Worm (Caenorhabditis elegans) whole organism, young adult: ENCODE data around the gene Y54G11A.1.

Source experiments
- B0019.2 ChIP-seq: fragments of 200-800 bp; sonication (Bioruptor generic); conservative IDR thresholded peaks from 2 replicates; pipeline ENCODE4 v1.3.6; 2022; ENCODE audit warnings: missing genetic modification reagents, missing genetic modification characterization, missing compliant biosample characterization
- C06A6.2 ChIP-seq: fragments of 200-800 bp; sonication (Bioruptor generic); conservative IDR thresholded peaks from 2 replicates; pipeline ENCODE4 v1.3.6; 2022; ENCODE audit warnings: missing genetic modification characterization, missing compliant biosample characterization
- F10E7.11 ChIP-seq: sonication (generic microtip); optimal IDR thresholded peaks from 2 replicates; lab custom pipeline; 2017; ENCODE audit warnings: mild to moderate bottlenecking, missing genetic modification characterization, moderate library complexity, missing compliant biosample characterization
- F22D6.2 ChIP-seq: sonication (generic microtip); optimal IDR thresholded peaks from 2 replicates; lab custom pipeline; 2016; ENCODE audit warnings: mild to moderate bottlenecking, missing genetic modification characterization, missing compliant biosample characterization
- F52B5.7 ChIP-seq: sonication (generic microtip); optimal IDR thresholded peaks from 2 replicates; lab custom pipeline; 2016; ENCODE audit warnings: mild to moderate bottlenecking, missing genetic modification characterization, missing compliant biosample characterization
- F57A8.1 ChIP-seq: fragments of 200-800 bp; sonication (Bioruptor generic); optimal IDR thresholded peaks from 2 replicates; lab custom pipeline; 2018; ENCODE audit warnings: mild to moderate bottlenecking, missing genetic modification characterization, moderate library complexity, missing compliant biosample characterization
- K12H6.12 ChIP-seq: fragments of 200-800 bp; sonication (Bioruptor generic); optimal IDR thresholded peaks from 2 replicates; lab custom pipeline; 2018; ENCODE audit warnings: mild to moderate bottlenecking, missing genetic modification characterization, missing compliant biosample characterization
- T26A5.8 ChIP-seq: sonication (generic microtip); optimal IDR thresholded peaks from 2 replicates; lab custom pipeline; 2016; ENCODE audit warnings: missing genetic modification characterization, missing compliant biosample characterization
- Y67H2A.10 ChIP-seq: fragments of 200-800 bp; sonication (Bioruptor generic); conservative IDR thresholded peaks from 2 replicates; pipeline ENCODE4 v1.3.6; 2022; ENCODE audit warnings: missing genetic modification reagents, missing genetic modification characterization, missing compliant biosample characterization
- ZK185.1 ChIP-seq: sonication (generic microtip); optimal IDR thresholded peaks from 2 replicates; lab custom pipeline; 2016; ENCODE audit warnings: mild to moderate bottlenecking, missing genetic modification characterization, missing compliant biosample characterization; ENCODE audit not compliant: poor library complexity, severe bottlenecking
- ama-1 ChIP-seq, 3 experiments: fragments of 150-350 bp in 1 of 3; sonication (generic microtip) in 2 of 3; optimal IDR thresholded peaks; 2 replicates each; lab custom pipeline; 2014 to 2018; ENCODE audit warnings: missing biosample characterization in 2 of 3, missing genetic modification characterization in 2 of 3, missing genetic modification reagents in 2 of 3
- aptf-3 ChIP-seq: fragments of 200-800 bp; sonication (Bioruptor generic); IDR thresholded peaks from 2 replicates; pipeline ENCODE4 v1.3.6; 2022; ENCODE audit warnings: missing genetic modification characterization, missing compliant biosample characterization
- atf-7 ChIP-seq: sonication (generic microtip); optimal IDR thresholded peaks from 2 replicates; lab custom pipeline; 2017; ENCODE audit warnings: mild to moderate bottlenecking, missing genetic modification characterization, missing compliant biosample characterization
- attf-5 ChIP-seq: fragments of 200-800 bp; sonication (Bioruptor generic); optimal IDR thresholded peaks from 2 replicates; lab custom pipeline; 2018; ENCODE audit warnings: mild to moderate bottlenecking, missing genetic modification characterization, missing compliant biosample characterization
- bed-1 ChIP-seq: fragments of 200-800 bp; sonication (Bioruptor generic); IDR thresholded peaks from 2 replicates; pipeline ENCODE4 v1.3.6; 2022; ENCODE audit warnings: missing genetic modification reagents, missing genetic modification characterization, missing compliant biosample characterization
- ccch-3 ChIP-seq: fragments of 200-800 bp; sonication (Bioruptor generic); optimal IDR thresholded peaks from 2 replicates; lab custom pipeline; 2018; ENCODE audit warnings: mild to moderate bottlenecking, missing genetic modification characterization, missing compliant biosample characterization
- cebp-1 ChIP-seq, 2 experiments: fragments of 200-800 bp in 1 of 2; sonication (Bioruptor generic) in 1 of 2; sonication (generic microtip) in 1 of 2; IDR thresholded peaks in 1 of 2; optimal IDR thresholded peaks in 1 of 2; 2 replicates each; pipeline versions ENCODE4 v1.3.6 to Lab custom; 2017 to 2022; ENCODE audit warnings: missing compliant biosample characterization in 2 of 2, missing genetic modification characterization in 2 of 2, mild to moderate bottlenecking in 1 of 2, missing genetic modification reagents in 1 of 2, moderate library complexity in 1 of 2
- die-1 ChIP-seq: sonication (generic microtip); optimal IDR thresholded peaks from 2 replicates; lab custom pipeline; 2016; ENCODE audit warnings: missing genotype, mild to moderate bottlenecking, missing genetic modification characterization, missing compliant biosample characterization
- dox-1 ChIP-seq: fragments of 200-800 bp; sonication (Bioruptor generic); IDR thresholded peaks from 2 replicates; pipeline ENCODE4 v1.3.6; 2022; ENCODE audit warnings: missing genetic modification reagents, missing genetic modification characterization, missing compliant biosample characterization
- dpl-1 ChIP-seq: fragments of 150-350 bp; optimal IDR thresholded peaks from 2 replicates; lab custom pipeline; 2014; ENCODE audit warnings: missing biosample characterization, missing genetic modification reagents, missing genetic modification characterization
- ekl-4 ChIP-seq: fragments of 200-800 bp; sonication (Bioruptor generic); IDR thresholded peaks from 2 replicates; pipeline ENCODE4 v1.3.6; 2022; ENCODE audit warnings: missing genetic modification reagents, missing genetic modification characterization, missing compliant biosample characterization
- hlh-12 ChIP-seq: sonication (generic microtip); optimal IDR thresholded peaks from 2 replicates; lab custom pipeline; 2016; ENCODE audit warnings: missing genetic modification characterization, missing compliant biosample characterization
- hmg-1.2 ChIP-seq: fragments of 200-800 bp; sonication (Bioruptor generic); IDR thresholded peaks from 2 replicates; pipeline ENCODE4 v1.3.6; 2022; ENCODE audit warnings: missing genetic modification reagents, missing genetic modification characterization, missing compliant biosample characterization
- let-526 ChIP-seq: fragments of 200-800 bp; sonication (Bioruptor generic); IDR thresholded peaks from 2 replicates; pipeline ENCODE4 v1.3.6; 2022; ENCODE audit warnings: missing genetic modification reagents, missing genetic modification characterization, missing compliant biosample characterization
- let-607 ChIP-seq, 2 experiments: fragments of 200-800 bp in 1 of 2; sonication (Bioruptor generic) in 1 of 2; sonication (generic microtip) in 1 of 2; optimal IDR thresholded peaks; 2 replicates each; lab custom pipeline; 2016 to 2018; ENCODE audit warnings: mild to moderate bottlenecking in 2 of 2, missing compliant biosample characterization in 2 of 2, missing genetic modification characterization in 2 of 2, moderate library complexity in 2 of 2, missing genotype in 1 of 2
- lin-40 ChIP-seq: sonication (generic microtip); optimal IDR thresholded peaks from 2 replicates; lab custom pipeline; 2016; ENCODE audit warnings: missing genetic modification characterization, mild to moderate bottlenecking, missing compliant biosample characterization, missing genotype, missing genetic modification reagents
- lir-1 ChIP-seq: fragments of 200-800 bp; sonication (Bioruptor generic); conservative IDR thresholded peaks from 2 replicates; pipeline ENCODE4 v1.3.6; 2022; ENCODE audit warnings: missing genetic modification reagents, missing genetic modification characterization, missing compliant biosample characterization
- mcd-1 ChIP-seq: fragments of 200-800 bp; sonication (Bioruptor generic); IDR thresholded peaks from 2 replicates; pipeline ENCODE4 v1.3.6; 2022; ENCODE audit warnings: missing genetic modification reagents, missing genetic modification characterization, missing compliant biosample characterization
- mxl-1 ChIP-seq: sonication (generic microtip); optimal IDR thresholded peaks from 2 replicates; lab custom pipeline; 2016; ENCODE audit warnings: missing genetic modification characterization, missing compliant biosample characterization
- nfyb-1 ChIP-seq: fragments of 200-800 bp; sonication (Bioruptor generic); IDR thresholded peaks from 2 replicates; pipeline ENCODE4 v1.3.6; 2022; ENCODE audit warnings: missing genetic modification reagents, missing genetic modification characterization, missing compliant biosample characterization
- nhr-80 ChIP-seq: sonication (generic microtip); optimal IDR thresholded peaks from 2 replicates; lab custom pipeline; 2016; ENCODE audit warnings: missing genetic modification characterization, missing compliant biosample characterization
- pbrm-1 ChIP-seq: fragments of 200-800 bp; sonication (Bioruptor generic); IDR thresholded peaks from 2 replicates; pipeline ENCODE4 v1.3.6; 2022; ENCODE audit warnings: missing genetic modification reagents, missing genetic modification characterization, missing compliant biosample characterization
- pha-4 ChIP-seq: fragments of 150-350 bp; sonication (generic microtip); optimal IDR thresholded peaks from 2 replicates; lab custom pipeline; 2014; ENCODE audit warnings: missing biosample characterization, missing genetic modification reagents, missing genetic modification characterization
- rpc-1 ChIP-seq, 2 experiments: fragments of 150-350 bp in 1 of 2; sonication (generic microtip) in 1 of 2; optimal IDR thresholded peaks; 2 replicates each; lab custom pipeline; 2014 to 2018; ENCODE audit warnings: missing biosample characterization in 1 of 2, missing genetic modification characterization in 1 of 2, missing genetic modification reagents in 1 of 2, missing genotype in 1 of 2
- snpc-4 ChIP-seq, 5 experiments: fragments of 150-350 bp in 1 of 5; sonication (generic microtip) in 4 of 5; optimal IDR thresholded peaks; 2 replicates each; lab custom pipeline; 2014 to 2018; ENCODE audit warnings: missing genetic modification characterization in 5 of 5, missing biosample characterization in 3 of 5, antibody characterized with exemption in 2 of 5, mild to moderate bottlenecking in 2 of 5, missing compliant biosample characterization in 2 of 5, missing genotype in 2 of 5, moderate library complexity in 2 of 5, missing genetic modification reagents in 1 of 5
- tbx-9 ChIP-seq: sonication (generic microtip); optimal IDR thresholded peaks from 2 replicates; lab custom pipeline; 2016; ENCODE audit warnings: borderline replicate concordance, missing genetic modification characterization, inconsistent platforms, missing compliant biosample characterization
- xnd-1 ChIP-seq: sonication (generic microtip); optimal IDR thresholded peaks from 2 replicates; lab custom pipeline; 2016; ENCODE audit warnings: missing genotype, missing genetic modification reagents, missing genetic modification characterization, missing compliant biosample characterization

Gene Y54G11A.1

ce11 chrII:14296320-14296719, 27.3 kb upstream of the Y54G11A.1 start:
- no peak for TF ChIP-seq dpl-1 (GFP tag; lab: Kevin White, UChicago)
- TF ChIP-seq tbx-9 (tag; lab: Kevin White, UChicago) = no peak
- TF ChIP-seq Y67H2A.10 = no peak
- TF ChIP-seq ccch-3 = no peak
- no peak for TF ChIP-seq F10E7.11 (tag; lab: Kevin White, UChicago)
- TF ChIP-seq cebp-1 (GFP tag; IDR thresholded peaks at IDR 0.05; lab: Robert Waterston, UW) = no peak
- TF ChIP-seq cebp-1 (tag; optimal IDR thresholded peaks at IDR 0.05; lab: Kevin White, UChicago) = peak; percentile 44
- TF ChIP-seq K12H6.12 (tag; lab: Kevin White, UChicago) = no peak
- no peak for TF ChIP-seq F22D6.2
- TF ChIP-seq lin-40 (tag; lab: Kevin White, UChicago) = peak; percentile 51
- peak; percentile 73; the same call in 1 of the 2 replicates for TF ChIP-seq hmg-1.2
- no peak for TF ChIP-seq ama-1 (optimal IDR thresholded peaks at IDR 0.05; lab: Kevin White, UChicago)
- no peak for TF ChIP-seq ama-1 (GFP tag; optimal IDR thresholded peaks at IDR 0.05; lab: Kevin White, UChicago)
- TF ChIP-seq die-1 (tag; lab: Kevin White, UChicago) = no peak
- TF ChIP-seq atf-7 = no peak
- no peak for TF ChIP-seq ekl-4 (GFP tag; lab: Robert Waterston, UW)
- peak; percentile 5 for TF ChIP-seq ZK185.1 (tag; lab: Kevin White, UChicago)
- TF ChIP-seq F52B5.7 (tag; lab: Kevin White, UChicago) = no peak
- peak; percentile 20 for TF ChIP-seq attf-5 (GFP tag; lab: Kevin White, UChicago)
- no peak for TF ChIP-seq bed-1
- TF ChIP-seq nhr-80 (tag; lab: Kevin White, UChicago) = peak; percentile 76
- TF ChIP-seq pha-4 (tag; lab: Kevin White, UChicago) = peak; percentile 34
- TF ChIP-seq hlh-12 (tag; lab: Kevin White, UChicago) = no peak
- TF ChIP-seq snpc-4 (GFP tag; optimal IDR thresholded peaks at IDR 0.05; lab: Kevin White, UChicago) = no peak
- TF ChIP-seq snpc-4 (tag; optimal IDR thresholded peaks at IDR 0.05; lab: Kevin White, UChicago) = peak in 2 of 4 experiments; percentile 20 to 35
- no peak for TF ChIP-seq mcd-1 (GFP tag; lab: Robert Waterston, UW)
- TF ChIP-seq, all 124 proteins: peak for 8

DNA sequence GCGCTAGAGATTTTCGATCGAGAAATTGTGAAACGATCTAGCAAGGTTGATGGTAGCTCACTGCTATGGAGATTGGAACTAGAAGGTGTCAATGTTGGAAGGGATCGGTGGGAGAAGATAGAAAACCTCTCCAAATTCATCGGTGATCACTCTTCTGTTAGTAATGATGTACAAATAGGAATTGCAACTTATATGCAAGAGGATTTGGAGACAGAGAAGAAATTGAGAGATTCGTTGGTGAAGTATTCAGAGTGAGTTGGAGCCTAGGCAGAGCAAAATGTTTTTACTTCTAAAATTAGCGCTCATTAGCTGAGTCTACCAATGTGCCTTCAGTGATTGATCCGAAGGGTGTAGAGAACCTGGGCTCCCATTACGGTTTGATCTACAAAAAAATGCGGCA, 25.4 kb upstream of the Y54G11A.1 start:
- no peak for TF ChIP-seq bed-1
- TF ChIP-seq xnd-1 (tag; lab: Kevin White, UChicago) = no peak
- TF ChIP-seq pbrm-1 (GFP tag; lab: Robert Waterston, UW) = no peak
- TF ChIP-seq let-526 = no peak
- TF ChIP-seq nfyb-1 (GFP tag; lab: Robert Waterston, UW) = no peak
- TF ChIP-seq mxl-1 = no peak
- no peak for TF ChIP-seq dox-1 (GFP tag; lab: Robert Waterston, UW)
- TF ChIP-seq B0019.2 (GFP tag; lab: Robert Waterston, UW) = no peak
- no peak for TF ChIP-seq T26A5.8 (tag; lab: Kevin White, UChicago)
- TF ChIP-seq aptf-3 (GFP tag; lab: Robert Waterston, UW) = no peak
- no peak for TF ChIP-seq ama-1 (optimal IDR thresholded peaks at IDR 0.05; lab: Kevin White, UChicago)
- no peak for TF ChIP-seq ama-1 (GFP tag; optimal IDR thresholded peaks at IDR 0.05; lab: Kevin White, UChicago)
- TF ChIP-seq F57A8.1 (GFP tag; lab: Kevin White, UChicago) = no peak
- no peak for TF ChIP-seq C06A6.2 (GFP tag; lab: Robert Waterston, UW)
- no peak for TF ChIP-seq rpc-1 (optimal IDR thresholded peaks at IDR 0.05; lab: Kevin White, UChicago)
- TF ChIP-seq rpc-1 (tag; optimal IDR thresholded peaks at IDR 0.05; lab: Kevin White, UChicago) = no peak
- no peak for TF ChIP-seq dpl-1 (GFP tag; lab: Kevin White, UChicago)

DNA sequence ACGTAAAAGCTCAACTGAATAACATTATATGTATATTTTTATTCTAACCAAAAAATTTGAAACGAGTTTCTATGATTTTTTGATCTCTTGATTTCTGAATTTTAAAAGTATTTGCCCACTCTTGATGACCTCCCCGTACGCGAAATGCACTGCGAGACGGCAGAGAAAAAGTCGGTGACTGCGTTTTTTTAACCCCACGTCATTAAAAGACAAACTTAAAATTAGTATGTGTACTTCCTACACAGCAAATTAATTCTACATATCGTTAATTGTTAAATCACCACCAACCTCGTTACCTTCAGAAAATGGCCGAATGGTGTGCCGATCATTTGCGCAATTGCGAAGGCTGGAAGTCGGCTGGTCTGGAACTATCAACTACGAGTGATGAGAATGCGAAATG, 23.5 kb upstream of the Y54G11A.1 start, which contains the start of gene Y54G11A.4:
TSS of gene Y54G11A.4 (plus strand) at position 301 of the 400 bp plus-strand sequence.
- TF ChIP-seq lir-1 (GFP tag; lab: Robert Waterston, UW) (no peak), let-607 (tag; optimal IDR thresholded peaks at IDR 0.05; lab: Kevin White, UChicago) (no peak)
